Fruit fly (Drosophila melanogaster): ENCODE data around the gene Pex19.

The Pex19 gene

DNA sequence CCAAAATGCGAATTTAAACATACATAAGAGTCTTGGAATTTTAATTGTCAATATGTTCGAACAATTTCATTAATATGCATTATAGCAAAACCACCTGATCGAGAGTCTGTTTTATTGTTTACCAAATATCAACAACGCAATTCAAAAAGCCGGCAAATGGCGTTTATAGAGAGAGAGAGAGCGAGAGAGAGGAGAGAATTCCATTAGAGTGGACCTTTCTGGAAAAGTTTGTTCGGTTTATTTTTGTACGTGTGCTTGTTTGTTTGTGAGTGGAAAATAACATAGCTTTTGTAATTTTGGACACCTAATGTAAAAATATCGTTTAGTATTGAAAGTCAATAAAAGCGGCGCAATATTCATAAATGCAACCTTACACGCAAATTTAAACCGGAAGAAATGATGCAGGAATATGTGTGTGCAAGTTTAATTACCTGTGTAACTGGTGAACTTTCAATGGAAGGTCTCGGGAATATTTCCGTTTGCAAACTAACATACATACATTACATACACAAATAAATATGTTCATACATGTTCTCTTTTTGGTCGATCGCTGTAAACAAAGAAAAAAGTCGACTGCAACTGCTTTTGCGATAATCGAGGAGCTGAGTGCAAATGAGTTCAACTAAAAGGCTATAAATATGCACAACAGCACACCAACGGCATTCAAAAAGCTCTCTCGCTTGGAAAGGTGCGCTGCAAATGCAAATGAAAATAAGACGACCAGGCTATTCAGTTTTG is 46.8 kb upstream of the Pex19 start, which contains the start of gene CG6785 (continued):
- TF ChIP-seq CG18619 (GFP tag; optimal IDR thresholded peaks at IDR 0.05) (peak; percentile 88), CG16813 (GFP tag; IDR thresholded peaks at IDR 0.05; ENCODE audit: partially characterized antibody) (no peak), CG7928 (GFP tag; optimal IDR thresholded peaks at IDR 0.05) (peak; percentile 30), sens (GFP tag) (peak; percentile 99), dimm (GFP tag; IDR thresholded peaks at IDR 0.05) (no peak), zf30C (GFP tag; optimal IDR thresholded peaks at IDR 0.05) (no peak), al (GFP tag; IDR thresholded peaks at IDR 0.05) (no peak), Blimp-1 (GFP tag; optimal IDR thresholded peaks at IDR 0.05) (peak; percentile 72), CG6791 (GFP tag; IDR thresholded peaks at IDR 0.05; ENCODE audit: partially characterized antibody) (no peak), Dfd (GFP tag; optimal IDR thresholded peaks at IDR 0.05) (no peak), Nf-YC (tag; optimal IDR thresholded peaks at IDR 0.05) (peak; percentile 57), ems (GFP tag; optimal IDR thresholded peaks at IDR 0.05) (peak; percentile 73), aop (GFP tag; IDR thresholded peaks at IDR 0.05) (no peak), ci (GFP tag; IDR thresholded peaks at IDR 0.05) (peak; percentile 93), CG6689 (GFP tag; IDR thresholded peaks at IDR 0.05) (peak; percentile 20; the same call in 1 of the 2 replicates), CG3163 (GFP tag; optimal IDR thresholded peaks at IDR 0.05) (peak; percentile 72), CG16863 (GFP tag; optimal IDR thresholded peaks at IDR 0.05) (peak; percentile 77), CG18764 (GFP tag; optimal IDR thresholded peaks at IDR 0.05) (peak; percentile 87), CG4328 (GFP tag; optimal IDR thresholded peaks at IDR 0.05) (peak; percentile 80), CG14441 (GFP tag; IDR thresholded peaks at IDR 0.05) (peak; percentile 28; the same call in 1 of the 2 replicates), CkIIα-i1 (GFP tag; IDR thresholded peaks at IDR 0.05) (no peak), Hand (GFP tag; optimal IDR thresholded peaks at IDR 0.05) (peak; percentile 78), CG5953 (GFP tag; IDR thresholded peaks at IDR 0.05) (peak; percentile 68; the same call in 1 of the 2 replicates), pros (GFP tag; optimal IDR thresholded peaks at IDR 0.05) (no peak), sna (GFP tag; IDR thresholded peaks at IDR 0.05; ENCODE audit: partially characterized antibody) (no peak), Adf1 (GFP tag; IDR thresholded peaks at IDR 0.05) (peak; percentile 18; the same call in 1 of the 2 replicates), Xrp1 (GFP tag; IDR thresholded peaks at IDR 0.05) (peak; percentile 63), CG9932 (GFP tag; IDR thresholded peaks at IDR 0.05) (peak; percentile 30; the same call in 1 of the 2 replicates), en (GFP tag; optimal IDR thresholded peaks at IDR 0.05) (peak; percentile 77), Atf6 (GFP tag; IDR thresholded peaks at IDR 0.05) (peak; percentile 72), exex (tag; optimal IDR thresholded peaks at IDR 0.05) (peak; percentile 70), CG13287 (GFP tag; IDR thresholded peaks at IDR 0.05; ENCODE audit: partially characterized antibody) (peak; percentile 15; the same call in 1 of the 2 replicates), jigr1 (GFP tag; IDR thresholded peaks at IDR 0.05) (no peak), CG30431 (GFP tag; optimal IDR thresholded peaks at IDR 0.05) (peak; percentile 19), Lhr (GFP tag; optimal IDR thresholded peaks at IDR 0.05) (peak; percentile 78), sim (GFP tag; IDR thresholded peaks at IDR 0.05) (peak; percentile 75), NC2α (GFP tag; optimal IDR thresholded peaks at IDR 0.05) (peak; percentile 90), CG31388 (GFP tag; optimal IDR thresholded peaks at IDR 0.05) (no peak), mirr (GFP tag; optimal IDR thresholded peaks at IDR 0.05) (peak; percentile 81), CG17829 (tag; optimal IDR thresholded peaks at IDR 0.05) (peak; percentile 29), CG4404 (GFP tag; IDR thresholded peaks at IDR 0.05) (no peak), lbe (GFP tag; optimal IDR thresholded peaks at IDR 0.05) (peak; percentile 85), Sox100B (GFP tag; optimal IDR thresholded peaks at IDR 0.05) (peak; percentile 90), CG9797 (GFP tag; optimal IDR thresholded peaks at IDR 0.05) (no peak), CG2199 (GFP tag; IDR thresholded peaks at IDR 0.05) (no peak), CG16815 (GFP tag; optimal IDR thresholded peaks at IDR 0.05) (no peak), CG3281 (GFP tag; optimal IDR thresholded peaks at IDR 0.05) (peak; percentile 76), CG14860 (GFP tag; IDR thresholded peaks at IDR 0.05; ENCODE audit: partially characterized antibody) (no peak), dati (GFP tag; IDR thresholded peaks at IDR 0.05) (no peak), CG4360 (GFP tag; IDR thresholded peaks at IDR 0.05) (no peak)

Data from whole organism, embryonic.